Fruit fly (Drosophila melanogaster): ENCODE results near the gene CG11997.
A peak's percentile ranks its signal among the peaks of the same experiment; 100 is the strongest.

Gene CG11997

dm6 chr3R:9227330-9227729, 50.0 kb downstream of the CG11997 start (continued):
- TF ChIP-seq CG3919 (GFP tag; optimal IDR thresholded peaks at IDR 0.05) (peak; percentile 90), Sox14 (GFP tag; optimal IDR thresholded peaks at IDR 0.05) (peak; percentile 63), ss (GFP tag; optimal IDR thresholded peaks at IDR 0.05) (peak in 1 of 2 experiments; percentile 61), Eip78C (GFP tag) (peak; percentile 93), CG11902 (GFP tag; optimal IDR thresholded peaks at IDR 0.05) (peak; percentile 72), CG1621 (tag; optimal IDR thresholded peaks at IDR 0.05) (peak; percentile 61), CG16779 (tag; optimal IDR thresholded peaks at IDR 0.05) (peak; percentile 68), Eip75B (GFP tag; optimal IDR thresholded peaks at IDR 0.05) (peak; percentile 58), fd85E (GFP tag; optimal IDR thresholded peaks at IDR 0.05) (no peak), CG10669 (GFP tag; optimal IDR thresholded peaks at IDR 0.05) (peak; percentile 78), Lpt (GFP tag; optimal IDR thresholded peaks at IDR 0.05) (peak; percentile 77), CG34406 (GFP tag; optimal IDR thresholded peaks at IDR 0.05) (peak; percentile 85), fd59A (GFP tag; optimal IDR thresholded peaks at IDR 0.05) (peak; percentile 68), CG8632 (GFP tag; optimal IDR thresholded peaks at IDR 0.05) (peak; percentile 85), CG6792 (GFP tag; optimal IDR thresholded peaks at IDR 0.05) (peak; percentile 80), spab (GFP tag; optimal IDR thresholded peaks at IDR 0.05) (peak; percentile 78), Sox15 (GFP tag; optimal IDR thresholded peaks at IDR 0.05) (peak; percentile 67), net (GFP tag; optimal IDR thresholded peaks at IDR 0.05) (peak; percentile 79), CG3032 (tag; optimal IDR thresholded peaks at IDR 0.05) (peak; percentile 82), Hr4 (GFP tag; optimal IDR thresholded peaks at IDR 0.05) (peak; percentile 85), Ets21C (GFP tag; optimal IDR thresholded peaks at IDR 0.05) (peak; percentile 35), esn (GFP tag; optimal IDR thresholded peaks at IDR 0.05) (peak; percentile 79), fkh (GFP tag; optimal IDR thresholded peaks at IDR 0.05) (peak; percentile 31)

dm6 chr3R:9227944-9228343, 50.6 kb downstream of the CG11997 start:
- no peak for TF ChIP-seq Ets21C (GFP tag; optimal IDR thresholded peaks at IDR 0.05)
- TF ChIP-seq fkh (GFP tag; optimal IDR thresholded peaks at IDR 0.05): no peak
- TF ChIP-seq CG8119 (GFP tag; IDR thresholded peaks at IDR 0.05): peak; percentile 44; the same call in 2 of the 3 replicates
- TF ChIP-seq CG3919 (GFP tag; optimal IDR thresholded peaks at IDR 0.05): no peak
- TF ChIP-seq fd85E (GFP tag; optimal IDR thresholded peaks at IDR 0.05): no peak
- peak; percentile 8 for TF ChIP-seq Sox14 (GFP tag; optimal IDR thresholded peaks at IDR 0.05)
- no peak for TF ChIP-seq cyc (GFP tag; optimal IDR thresholded peaks at IDR 0.05)
- TF ChIP-seq Smox (GFP tag; optimal IDR thresholded peaks at IDR 0.05): no peak
- no peak for TF ChIP-seq CG10631 (GFP tag; optimal IDR thresholded peaks at IDR 0.05)
- TF ChIP-seq Gug (GFP tag; IDR thresholded peaks at IDR 0.05): peak; percentile 31; the same call in 1 of the 2 replicates
- peak; percentile 36 for TF ChIP-seq pdm3 (GFP tag; optimal IDR thresholded peaks at IDR 0.05)
- no peak for TF ChIP-seq CG31627 (GFP tag; optimal IDR thresholded peaks at IDR 0.05)
- peak; percentile 54 for TF ChIP-seq Hr4 (GFP tag; optimal IDR thresholded peaks at IDR 0.05)
- no peak for TF ChIP-seq CG6163 (GFP tag; IDR thresholded peaks at IDR 0.05)
- TF ChIP-seq lz (GFP tag; optimal IDR thresholded peaks at IDR 0.05): no peak
- no peak for TF ChIP-seq CG7368 (GFP tag; optimal IDR thresholded peaks at IDR 0.05)
- peak; percentile 67 for TF ChIP-seq Eip78C (GFP tag)
- no peak for TF ChIP-seq fd59A (GFP tag; optimal IDR thresholded peaks at IDR 0.05)
- TF ChIP-seq OdsH (GFP tag; optimal IDR thresholded peaks at IDR 0.05): peak; percentile 9
- no peak for TF ChIP-seq dac (GFP tag; optimal IDR thresholded peaks at IDR 0.05)
- no peak for TF ChIP-seq CG1621 (tag; optimal IDR thresholded peaks at IDR 0.05)
- TF ChIP-seq CG6792 (GFP tag; optimal IDR thresholded peaks at IDR 0.05): no peak
- no peak for TF ChIP-seq esn (GFP tag; optimal IDR thresholded peaks at IDR 0.05)
- TF ChIP-seq Lpt (GFP tag; optimal IDR thresholded peaks at IDR 0.05): peak; percentile 37
- TF ChIP-seq spab (GFP tag; optimal IDR thresholded peaks at IDR 0.05): no peak
- TF ChIP-seq CG10669 (GFP tag; optimal IDR thresholded peaks at IDR 0.05): no peak
- no peak for TF ChIP-seq CG9139 (GFP tag; optimal IDR thresholded peaks at IDR 0.05)
- TF ChIP-seq Blimp-1 (GFP tag; optimal IDR thresholded peaks at IDR 0.05): no peak
- TF ChIP-seq svp (GFP tag): no peak
- no peak for TF ChIP-seq acj6 (GFP tag; optimal IDR thresholded peaks at IDR 0.05)
- peak; percentile 71 for TF ChIP-seq eg (GFP tag; IDR thresholded peaks at IDR 0.05)
- no peak for TF ChIP-seq CG32006 (GFP tag; optimal IDR thresholded peaks at IDR 0.05)
- no peak for TF ChIP-seq Eip93F (GFP tag; optimal IDR thresholded peaks at IDR 0.05)
- TF ChIP-seq CG11902 (GFP tag; optimal IDR thresholded peaks at IDR 0.05): no peak
- no peak for TF ChIP-seq CG8632 (GFP tag; optimal IDR thresholded peaks at IDR 0.05)
- TF ChIP-seq CG11294 (GFP tag; IDR thresholded peaks at IDR 0.05): no peak
- no peak for TF ChIP-seq ss (GFP tag; optimal IDR thresholded peaks at IDR 0.05)
- no peak for TF ChIP-seq vri (GFP tag; optimal IDR thresholded peaks at IDR 0.05)
- TF ChIP-seq CG4318 (GFP tag; optimal IDR thresholded peaks at IDR 0.05): no peak
- TF ChIP-seq Met (GFP tag; optimal IDR thresholded peaks at IDR 0.05): no peak
- TF ChIP-seq CG6808 (GFP tag; optimal IDR thresholded peaks at IDR 0.05): no peak
- no peak for TF ChIP-seq CG16779 (tag; optimal IDR thresholded peaks at IDR 0.05)
- peak; percentile 82 for TF ChIP-seq CG15336 (GFP tag; IDR thresholded peaks at IDR 0.05)
